Fruit fly (Drosophila melanogaster): ENCODE measurements around the gene Srrm234.

dm6 chr3L:1675242-1675641 is 10.4 kb upstream of the Srrm234 start:
- no peak for TF ChIP-seq Myc (optimal IDR thresholded peaks at IDR 0.05)
- no peak for TF ChIP-seq ttk (optimal IDR thresholded peaks at IDR 0.05)
- TF ChIP-seq Sin3A (optimal IDR thresholded peaks at IDR 0.05), result no peak

Measured in Kc167 (cell line).